Worm (Caenorhabditis elegans) whole organism, L3 larva: ENCODE data around the gene egl-43.

ENCODE experiments used
- ama-1 ChIP-seq: fragments of 150-350 bp; optimal IDR thresholded peaks from 2 replicates; lab custom pipeline; 2018
- hmg-11 ChIP-seq: sonication (generic microtip); optimal IDR thresholded peaks from 2 replicates; lab custom pipeline; 2016; ENCODE audit warnings: missing genetic modification characterization, missing compliant biosample characterization
- mml-1 ChIP-seq: fragments of 150-350 bp; sonication (generic microtip); optimal IDR thresholded peaks from 3 replicates; lab custom pipeline; 2014; ENCODE audit warnings: missing biosample characterization, missing genetic modification characterization
- nhr-28 ChIP-seq: fragments of 150-350 bp; optimal IDR thresholded peaks from 2 replicates; lab custom pipeline; 2014; ENCODE audit warnings: missing biosample characterization, missing genetic modification characterization
- nhr-76 ChIP-seq: fragments of 150-350 bp; sonication (generic microtip); optimal IDR thresholded peaks from 5 replicates; lab custom pipeline; 2014; ENCODE audit warnings: missing biosample characterization, missing genetic modification characterization
- skn-1 ChIP-seq: fragments of 150-350 bp; optimal IDR thresholded peaks from 2 replicates; lab custom pipeline; 2014; ENCODE audit warnings: missing biosample characterization, missing genetic modification characterization

DNA sequence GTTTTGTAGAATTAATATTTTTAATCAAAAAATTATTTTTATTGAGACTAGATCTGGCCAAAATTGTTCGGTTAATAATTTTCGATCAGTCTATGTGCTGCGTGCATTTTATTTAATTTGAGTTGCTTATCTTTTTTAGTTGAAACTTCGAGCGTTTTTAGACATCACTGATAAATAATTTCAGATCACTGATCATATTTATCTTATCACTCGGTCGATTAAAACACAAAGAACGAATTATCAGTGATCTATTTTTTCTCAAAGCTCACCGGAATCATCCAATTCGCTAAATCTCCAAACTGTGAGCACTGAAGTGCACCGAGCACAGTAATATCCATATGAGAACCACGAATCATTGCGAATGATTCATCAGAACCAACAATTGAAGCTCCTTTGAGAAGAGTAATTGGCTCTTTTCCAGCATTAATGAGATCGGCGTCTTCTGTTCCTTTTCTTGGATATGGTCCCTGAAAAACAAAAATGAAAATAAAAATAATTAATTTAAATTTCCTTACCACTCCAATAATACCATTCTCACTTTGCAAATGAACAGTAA, 19.9 kb upstream of the egl-43 start:
- no peak for TF ChIP-seq mml-1 (tag; lab: Kevin White, UChicago)
- no peak for TF ChIP-seq skn-1
- TF ChIP-seq ama-1: peak; percentile 37
- no peak for TF ChIP-seq hmg-11 (tag; lab: Kevin White, UChicago)
- TF ChIP-seq nhr-76 (tag; lab: Kevin White, UChicago): no peak
- TF ChIP-seq nhr-28 (tag; lab: Kevin White, UChicago): no peak
